Worm (Caenorhabditis elegans) whole organism, L4/young adult: ENCODE results near the gene aakg-4.

Source experiments
- W03F9.2 ChIP-seq: fragments of 150-350 bp; optimal IDR thresholded peaks from 2 replicates; lab custom pipeline; 2014; ENCODE audit warnings: missing biosample characterization, missing genetic modification characterization
- him-1 ChIP-seq: sonication (generic microtip); optimal IDR thresholded peaks from 2 replicates; lab custom pipeline; 2016; ENCODE audit warnings: missing genotype, missing genetic modification reagents, missing genetic modification characterization, missing compliant biosample characterization

DNA sequence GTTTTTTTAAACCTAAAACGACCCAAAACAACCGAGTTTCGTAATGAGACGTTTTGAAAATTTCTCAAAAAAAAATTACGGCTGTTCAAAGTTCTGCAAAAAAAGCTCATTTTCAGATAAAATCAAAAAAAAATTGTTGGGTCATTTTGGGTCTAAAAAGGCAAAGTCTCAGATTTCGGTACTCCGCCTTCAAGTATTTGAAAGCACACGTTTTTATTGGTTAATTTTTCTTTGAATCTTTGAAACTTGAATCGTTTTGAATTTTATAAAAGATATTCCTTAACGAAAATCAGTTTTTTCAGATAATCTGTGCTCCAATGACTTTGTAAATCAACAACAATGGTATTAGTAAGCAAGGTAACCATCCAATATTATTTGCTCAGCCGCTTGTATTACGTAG is 16.4 kb downstream of the aakg-4 start, which contains the start of gene hum-6:
- no peak for TF ChIP-seq him-1 (tag; lab: Kevin White, UChicago)
- TF ChIP-seq W03F9.2 (tag; lab: Kevin White, UChicago): no peak
